Fruit fly (Drosophila melanogaster): ENCODE measurements around the gene CG11550.

CG11550 gene

dm6 chr3R:31679830-31680294 lies at the start of gene CG11550:
TSS of gene CG11550 (minus strand) at chr3R:31679880.
- no peak for TF ChIP-seq cic (GFP tag; optimal IDR thresholded peaks at IDR 0.05)
- TF ChIP-seq ovo (GFP tag; optimal IDR thresholded peaks at IDR 0.05), result no peak
- no peak for TF ChIP-seq kay (GFP tag; ENCODE audit: borderline replicate concordance)
- TF ChIP-seq pad (GFP tag; optimal IDR thresholded peaks at IDR 0.05), result no peak
- TF ChIP-seq toe (GFP tag; optimal IDR thresholded peaks at IDR 0.05), result no peak
- TF ChIP-seq Clk (GFP tag; optimal IDR thresholded peaks at IDR 0.05), result no peak
- TF ChIP-seq CG5204 (GFP tag; optimal IDR thresholded peaks at IDR 0.05), result no peak

- TF ChIP-seq CG7101 (tag; optimal IDR thresholded peaks at IDR 0.05) (no peak), CG14711 (tag; optimal IDR thresholded peaks at IDR 0.05) (no peak), CG5204 (GFP tag; optimal IDR thresholded peaks at IDR 0.05) (no peak), bab1 (GFP tag; optimal IDR thresholded peaks at IDR 0.05) (no peak), pad (GFP tag; optimal IDR thresholded peaks at IDR 0.05) (no peak), CG12768 (GFP tag; optimal IDR thresholded peaks at IDR 0.05) (no peak), ovo (GFP tag; optimal IDR thresholded peaks at IDR 0.05) (no peak), toe (GFP tag; optimal IDR thresholded peaks at IDR 0.05) (no peak), cnc (optimal IDR thresholded peaks at IDR 0.05) (no peak), Clk (GFP tag; optimal IDR thresholded peaks at IDR 0.05) (no peak), Mnt (GFP tag; optimal IDR thresholded peaks at IDR 0.05) (no peak), tj (GFP tag; optimal IDR thresholded peaks at IDR 0.05) (no peak)
Observed at dm6 chr3R:31727773-31728172, 48.1 kb upstream of the CG11550 start.

- TF ChIP-seq CG14711 (tag; optimal IDR thresholded peaks at IDR 0.05) (no peak), kay (GFP tag; ENCODE audit: borderline replicate concordance) (no peak), ovo (GFP tag; optimal IDR thresholded peaks at IDR 0.05) (no peak), CG1620 (GFP tag; optimal IDR thresholded peaks at IDR 0.05) (no peak)
Observed at dm6 chr3R:31726286-31726685, 46.6 kb upstream of the CG11550 start.

- no peak for TF ChIP-seq bab1 (GFP tag; optimal IDR thresholded peaks at IDR 0.05)
- no peak for TF ChIP-seq CG5204 (GFP tag; optimal IDR thresholded peaks at IDR 0.05)
- TF ChIP-seq tj (GFP tag; optimal IDR thresholded peaks at IDR 0.05), result peak; percentile 23
- peak; percentile 61 for TF ChIP-seq CG12768 (GFP tag; optimal IDR thresholded peaks at IDR 0.05)
- TF ChIP-seq Hr96 (GFP tag; optimal IDR thresholded peaks at IDR 0.05), result no peak
- TF ChIP-seq CG1620 (GFP tag; optimal IDR thresholded peaks at IDR 0.05), result no peak
- peak; percentile 70 for TF ChIP-seq toe (GFP tag; optimal IDR thresholded peaks at IDR 0.05)
- TF ChIP-seq ovo (GFP tag; optimal IDR thresholded peaks at IDR 0.05), result peak; percentile 68
- TF ChIP-seq CG7101 (tag; optimal IDR thresholded peaks at IDR 0.05), result peak; percentile 6
- TF ChIP-seq CG14711 (tag; optimal IDR thresholded peaks at IDR 0.05), result no peak
- no peak for TF ChIP-seq Clk (GFP tag; optimal IDR thresholded peaks at IDR 0.05)
- peak; percentile 32 for TF ChIP-seq CG33017 (tag; optimal IDR thresholded peaks at IDR 0.05)
- no peak for TF ChIP-seq Mnt (GFP tag; optimal IDR thresholded peaks at IDR 0.05)
- TF ChIP-seq cic (GFP tag; optimal IDR thresholded peaks at IDR 0.05), result peak; percentile 66
- TF ChIP-seq cnc (optimal IDR thresholded peaks at IDR 0.05), result no peak
- TF ChIP-seq pad (GFP tag; optimal IDR thresholded peaks at IDR 0.05), result peak; percentile 91
- peak; percentile 12 for TF ChIP-seq CG11617 (GFP tag; optimal IDR thresholded peaks at IDR 0.05)
- TF ChIP-seq kay (GFP tag; ENCODE audit: borderline replicate concordance), result no peak
- no peak for TF ChIP-seq CG7045 (GFP tag; optimal IDR thresholded peaks at IDR 0.05)
- TF ChIP-seq Crg-1 (GFP tag; optimal IDR thresholded peaks at IDR 0.05), result no peak
Observed at dm6 chr3R:31725486-31726227, 46.0 kb upstream of the CG11550 start.

- TF ChIP-seq CG33017 (tag; optimal IDR thresholded peaks at IDR 0.05) (no peak), CG14711 (tag; optimal IDR thresholded peaks at IDR 0.05) (no peak), pad (GFP tag; optimal IDR thresholded peaks at IDR 0.05) (peak; percentile 36), CG7045 (GFP tag; optimal IDR thresholded peaks at IDR 0.05) (no peak), bab1 (GFP tag; optimal IDR thresholded peaks at IDR 0.05) (peak; percentile 37), CG1620 (GFP tag; optimal IDR thresholded peaks at IDR 0.05) (no peak), CG11617 (GFP tag; optimal IDR thresholded peaks at IDR 0.05) (no peak), tj (GFP tag; optimal IDR thresholded peaks at IDR 0.05) (peak; percentile 73), Mnt (GFP tag; optimal IDR thresholded peaks at IDR 0.05) (no peak), Clk (GFP tag; optimal IDR thresholded peaks at IDR 0.05) (no peak)
Observed at dm6 chr3R:31724580-31725320, 45.1 kb upstream of the CG11550 start.

dm6 chr3R:31724136-31724535 lies 44.5 kb upstream of the CG11550 start:
- TF ChIP-seq cnc (optimal IDR thresholded peaks at IDR 0.05) (no peak), kay (GFP tag; ENCODE audit: borderline replicate concordance) (peak; percentile 32)
